Fruit fly (Drosophila melanogaster): ENCODE data around the gene CG4611.

Gene CG4611

DNA sequence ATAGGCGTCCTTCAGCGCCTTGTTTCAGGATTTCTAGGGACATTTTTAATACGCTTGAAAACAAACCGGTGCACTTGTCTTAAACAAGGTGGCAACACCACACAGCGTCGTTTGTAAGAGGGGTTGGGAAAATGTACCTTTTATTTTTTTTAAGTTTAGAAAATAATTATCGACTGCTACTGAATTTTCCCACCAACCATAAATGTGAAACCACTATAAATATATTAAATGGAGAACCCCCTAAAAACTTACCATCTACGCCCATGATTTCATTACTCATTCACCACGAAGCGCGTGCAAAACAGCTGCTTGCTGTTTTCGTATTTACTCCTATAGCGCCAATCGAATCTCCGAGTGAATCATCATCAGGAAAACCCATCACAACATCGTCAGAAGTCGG, 3.1 kb downstream of the CG4611 start, which contains the start of the genes Tcs5 and CHMP2B:
Tcs5 (minus strand) TSS at position 84 of the 400 bp plus-strand sequence.
CHMP2B (plus strand) TSS at position 308 of the 400 bp plus-strand sequence.
- TF ChIP-seq HLH106 (tag; optimal IDR thresholded peaks at IDR 0.05) (peak; percentile 100), Hr78 (GFP tag; optimal IDR thresholded peaks at IDR 0.05) (no peak), fru (GFP tag; optimal IDR thresholded peaks at IDR 0.05) (peak; percentile 100), Dif (GFP tag; optimal IDR thresholded peaks at IDR 0.05; ENCODE audit: partially characterized antibody) (no peak), dmrt93B (GFP tag; optimal IDR thresholded peaks at IDR 0.05) (peak; percentile 100), pan (optimal IDR thresholded peaks at IDR 0.05) (no peak), CrebA (GFP tag; optimal IDR thresholded peaks at IDR 0.05; ENCODE audit: borderline replicate concordance) (no peak), OdsH (GFP tag; optimal IDR thresholded peaks at IDR 0.05) (peak; percentile 100), psq (GFP tag; optimal IDR thresholded peaks at IDR 0.05) (peak; percentile 99), tai (GFP tag; optimal IDR thresholded peaks at IDR 0.05) (no peak), Hnf4 (GFP tag; optimal IDR thresholded peaks at IDR 0.05) (peak; percentile 100), foxo (GFP tag; optimal IDR thresholded peaks at IDR 0.05) (peak; percentile 98 to 100), sv (GFP tag; optimal IDR thresholded peaks at IDR 0.05) (peak; percentile 100), Vsx2 (GFP tag; optimal IDR thresholded peaks at IDR 0.05; ENCODE audit: partially characterized antibody) (no peak), dsf (GFP tag; optimal IDR thresholded peaks at IDR 0.05; ENCODE audit: borderline replicate concordance) (peak; percentile 98), Rel (GFP tag; optimal IDR thresholded peaks at IDR 0.05) (peak; percentile 97), Rel (tag; optimal IDR thresholded peaks at IDR 0.05) (peak; percentile 93), sage (GFP tag; optimal IDR thresholded peaks at IDR 0.05) (peak; percentile 99), brk (GFP tag; optimal IDR thresholded peaks at IDR 0.05) (no peak), Sp1 (GFP tag; optimal IDR thresholded peaks at IDR 0.05) (peak; percentile 100), CG9705 (GFP tag; optimal IDR thresholded peaks at IDR 0.05) (peak; percentile 100), Dfd (GFP tag; optimal IDR thresholded peaks at IDR 0.05) (no peak), Myc (optimal IDR thresholded peaks at IDR 0.05) (peak; percentile 59), jim (GFP tag; optimal IDR thresholded peaks at IDR 0.05) (peak; percentile 95), N (GFP tag; optimal IDR thresholded peaks at IDR 0.05) (no peak), Mio (GFP tag; optimal IDR thresholded peaks at IDR 0.05) (peak; percentile 96), usp (GFP tag; optimal IDR thresholded peaks at IDR 0.05) (no peak), Hr83 (GFP tag; optimal IDR thresholded peaks at IDR 0.05; ENCODE audit: poor library complexity, severe bottlenecking) (peak; percentile 100), Jra (GFP tag; optimal IDR thresholded peaks at IDR 0.05) (peak; percentile 99), Abd-B (GFP tag; optimal IDR thresholded peaks at IDR 0.05) (no peak), br (GFP tag; optimal IDR thresholded peaks at IDR 0.05) (peak; percentile 100), ey (GFP tag; optimal IDR thresholded peaks at IDR 0.05) (peak; percentile 100), dl (GFP tag; optimal IDR thresholded peaks at IDR 0.05; ENCODE audit: insufficient read depth in 1 of 2, partially characterized antibody in 2 of 2) (no peak), CG32264 (GFP tag; optimal IDR thresholded peaks at IDR 0.05) (peak; percentile 99), GATAd (GFP tag; optimal IDR thresholded peaks at IDR 0.05) (peak; percentile 100), h (GFP tag; optimal IDR thresholded peaks at IDR 0.05) (peak; percentile 100), rgr (GFP tag; optimal IDR thresholded peaks at IDR 0.05) (peak; percentile 100), woc (GFP tag; optimal IDR thresholded peaks at IDR 0.05) (peak; percentile 96), lola (GFP tag; optimal IDR thresholded peaks at IDR 0.05) (no peak)

DNA sequence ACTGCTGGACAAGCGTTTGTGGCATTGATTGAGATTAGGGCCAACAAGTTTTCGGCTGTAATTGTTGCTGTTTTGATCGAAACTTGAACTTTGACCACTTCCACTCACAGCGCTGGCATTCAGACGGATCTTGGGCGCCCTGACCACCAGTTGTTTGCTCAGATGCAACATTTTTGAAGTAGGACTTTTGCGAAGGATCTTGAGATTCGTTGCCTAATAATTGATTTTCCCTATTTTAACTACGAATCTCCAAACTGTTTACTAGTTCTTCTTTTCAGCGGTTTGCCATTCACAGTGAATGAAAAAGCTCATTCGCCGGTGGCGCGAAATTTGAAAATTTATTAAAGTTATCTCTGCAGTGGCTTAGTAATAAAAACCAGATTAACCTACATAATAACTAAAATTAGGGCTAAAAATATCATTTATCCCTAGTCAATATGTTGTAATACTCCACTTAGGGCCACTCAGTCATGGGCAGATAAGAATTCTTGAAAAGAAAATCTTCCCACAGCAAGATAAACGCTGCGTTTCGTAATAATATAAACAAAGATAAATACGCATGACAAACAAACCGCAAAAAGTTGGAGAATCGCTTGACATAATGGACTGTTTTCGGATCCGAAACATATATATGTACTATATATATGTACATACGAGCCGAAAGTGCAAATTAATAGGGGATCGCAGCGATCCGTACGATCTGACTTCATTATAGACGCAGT, 5.4 kb downstream of the CG4611 start, which contains the start of the genes Dhrs4 and Gdap1:
Dhrs4 (minus strand) TSS at position 267 of the 722 bp plus-strand sequence.
Gdap1 (plus strand) TSS at position 574 of the 722 bp plus-strand sequence.
- TF ChIP-seq dl (GFP tag; optimal IDR thresholded peaks at IDR 0.05; ENCODE audit: insufficient read depth in 1 of 2, partially characterized antibody in 2 of 2), result no peak
- no peak for TF ChIP-seq CG9705 (GFP tag; optimal IDR thresholded peaks at IDR 0.05)
- peak; percentile 22 for TF ChIP-seq Myc (optimal IDR thresholded peaks at IDR 0.05)

All from whole organism, wandering third instar larva.